Fruit fly (Drosophila melanogaster) whole organism, adult: ENCODE measurements around the gene sqh.
A peak's percentile ranks its signal among the peaks of the same experiment; 100 is the strongest.

Source experiments
- CG12768 ChIP-seq: fragments of 200-800 bp; sonication (Bioruptor generic); optimal IDR thresholded peaks from 2 replicates; lab custom pipeline; 2017; ENCODE audit warnings: missing biosample characterization, missing genetic modification characterization, mild to moderate bottlenecking, moderate library complexity, missing genetic modification reagents
- CG1620 ChIP-seq: fragments of 200-800 bp; sonication (Bioruptor generic); optimal IDR thresholded peaks from 2 replicates; lab custom pipeline; 2016; ENCODE audit warnings: missing biosample characterization, missing genetic modification characterization
- CG33017 ChIP-seq: fragments of 200-800 bp; sonication (Bioruptor generic); optimal IDR thresholded peaks from 2 replicates; lab custom pipeline; 2018; ENCODE audit warnings: missing biosample characterization, mild to moderate bottlenecking, missing genetic modification characterization, moderate library complexity
- CG7101 ChIP-seq: fragments of 200-800 bp; sonication (Bioruptor generic); optimal IDR thresholded peaks from 2 replicates; lab custom pipeline; 2018; ENCODE audit warnings: missing biosample characterization, mild to moderate bottlenecking, missing genetic modification characterization, moderate library complexity
- Clk ChIP-seq: fragments of 200-800 bp; sonication (Bioruptor generic); optimal IDR thresholded peaks from 2 replicates; lab custom pipeline; 2017; ENCODE audit warnings: missing biosample characterization, missing genetic modification characterization
- Crg-1 ChIP-seq: fragments of 200-800 bp; sonication (Bioruptor generic); optimal IDR thresholded peaks from 2 replicates; lab custom pipeline; 2016; ENCODE audit warnings: missing biosample characterization, missing genetic modification characterization
- Hr96 ChIP-seq: fragments of 200-800 bp; sonication (Bioruptor generic); optimal IDR thresholded peaks from 2 replicates; lab custom pipeline; 2016; ENCODE audit warnings: missing biosample characterization, missing genetic modification characterization
- Mnt ChIP-seq: fragments of 200-800 bp; sonication (Bioruptor generic); optimal IDR thresholded peaks from 2 replicates; lab custom pipeline; 2016; ENCODE audit warnings: missing biosample characterization, mild to moderate bottlenecking, missing genetic modification characterization
- bab1 ChIP-seq: fragments of 200-800 bp; sonication (Bioruptor generic); optimal IDR thresholded peaks from 3 replicates; lab custom pipeline; 2019; ENCODE audit warnings: missing biosample characterization, mild to moderate bottlenecking, missing genetic modification characterization, moderate library complexity
- kay ChIP-seq: fragments of 200-800 bp; sonication (Bioruptor generic); peaks from one replicate; lab custom pipeline; 2016; ENCODE audit warnings: missing biosample characterization, missing genetic modification characterization, borderline replicate concordance
- pad ChIP-seq: fragments of 200-800 bp; sonication (Bioruptor generic); optimal IDR thresholded peaks from 3 replicates; lab custom pipeline; 2017; ENCODE audit warnings: missing biosample characterization, missing genetic modification characterization, mild to moderate bottlenecking, moderate library complexity, missing genetic modification reagents
- toe ChIP-seq: fragments of 200-800 bp; sonication (Bioruptor generic); optimal IDR thresholded peaks from 2 replicates; lab custom pipeline; 2016; ENCODE audit warnings: missing biosample characterization, missing genetic modification characterization

DNA sequence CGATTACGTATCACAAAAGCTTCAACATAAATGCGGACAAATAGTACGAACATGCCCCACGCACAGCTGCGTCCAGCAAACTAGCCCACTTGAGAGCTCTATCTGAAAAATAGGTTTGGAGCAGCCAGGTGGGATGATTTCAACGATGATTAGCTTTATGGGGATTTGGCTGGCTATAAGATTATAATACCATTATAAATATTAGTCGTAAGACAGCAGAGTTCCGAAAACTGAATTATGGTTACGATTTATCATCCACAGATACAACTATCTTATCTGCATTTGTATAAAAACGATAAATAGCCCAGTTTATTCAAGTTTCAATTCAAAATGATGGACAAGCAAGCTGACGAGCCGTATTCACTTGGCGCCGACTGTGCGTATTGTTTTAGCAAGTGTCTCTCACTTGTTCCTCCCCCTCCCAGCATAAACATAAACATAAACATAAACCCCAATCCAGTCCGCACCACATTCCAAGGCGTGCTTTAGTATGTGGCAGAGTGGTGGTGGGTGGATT is 38.7 kb upstream of the sqh start:
- TF ChIP-seq Hr96 (GFP tag; lab: Kevin White, UChicago) (no peak), bab1 (GFP tag; lab: Kevin White, UChicago) (peak; percentile 12), pad (GFP tag; lab: Kevin White, UChicago) (no peak), Clk (GFP tag; lab: Kevin White, UChicago) (no peak), CG1620 (GFP tag; lab: Kevin White, UChicago) (no peak), CG33017 (no peak), Crg-1 (GFP tag; lab: Kevin White, UChicago) (no peak), toe (GFP tag; lab: Kevin White, UChicago) (no peak), CG7101 (tag; lab: Kevin White, UChicago) (no peak), kay (GFP tag; lab: Kevin White, UChicago) (no peak), Mnt (GFP tag; lab: Kevin White, UChicago) (no peak), CG12768 (GFP tag; lab: Kevin White, UChicago) (no peak)
